Worm (Caenorhabditis elegans): Measurements from ENCODE around the gene clec-54.

Gene clec-54

ce11 chrV:14493665-14494064 lies 17.0 kb downstream of the clec-54 start:
- TF ChIP-seq aha-1 (tag) (peak; percentile 11), unc-62 (GFP tag; optimal IDR thresholded peaks at IDR 0.05 in 1 of 2) (peak in 1 of 2 experiments; percentile 40), unc-62 (tag; optimal IDR thresholded peaks at IDR 0.05) (no peak), skn-1 (tag; optimal IDR thresholded peaks at IDR 0.05) (no peak)

ce11 chrV:14495493-14495892 lies 18.8 kb downstream of the clec-54 start:
- no peak for TF ChIP-seq ctbp-1 (GFP tag; IDR thresholded peaks at IDR 0.05)
- TF ChIP-seq unc-62 (GFP tag; optimal IDR thresholded peaks at IDR 0.05 in 1 of 2), result no peak
- no peak for TF ChIP-seq unc-62 (tag; optimal IDR thresholded peaks at IDR 0.05)
- TF ChIP-seq mxl-2 (GFP tag; conservative IDR thresholded peaks at IDR 0.05), result no peak
- TF ChIP-seq lir-3 (tag; optimal IDR thresholded peaks at IDR 0.05), result no peak
- TF ChIP-seq attf-4 (tag; optimal IDR thresholded peaks at IDR 0.05), result no peak
- no peak for TF ChIP-seq mxl-3 (GFP tag; optimal IDR thresholded peaks at IDR 0.05)
- no peak for TF ChIP-seq dmd-8 (GFP tag; IDR thresholded peaks at IDR 0.05)
- no peak for TF ChIP-seq daf-8 (GFP tag; IDR thresholded peaks at IDR 0.05)
- no peak for TF ChIP-seq spr-3 (GFP tag; optimal IDR thresholded peaks at IDR 0.05)
- no peak for TF ChIP-seq pha-4 (GFP tag; IDR thresholded peaks at IDR 0.05)
- no peak for TF ChIP-seq pha-4 (tag; optimal IDR thresholded peaks at IDR 0.05)
- TF ChIP-seq daf-16 (GFP tag; optimal IDR thresholded peaks at IDR 0.05), result no peak
- TF ChIP-seq daf-16 (tag; optimal IDR thresholded peaks at IDR 0.05), result no peak
- no peak for TF ChIP-seq ceh-28 (tag; optimal IDR thresholded peaks at IDR 0.05)
- TF ChIP-seq nhr-42 (GFP tag; IDR thresholded peaks at IDR 0.05), result no peak
- no peak for TF ChIP-seq lim-7 (GFP tag; IDR thresholded peaks at IDR 0.05)
- no peak for TF ChIP-seq dmd-9 (GFP tag; IDR thresholded peaks at IDR 0.05)
- TF ChIP-seq egl-27 (tag; optimal IDR thresholded peaks at IDR 0.05), result no peak
- TF ChIP-seq ceh-20 (GFP tag; IDR thresholded peaks at IDR 0.05), result no peak
- TF ChIP-seq cey-2 (tag; optimal IDR thresholded peaks at IDR 0.05; ENCODE audit: borderline replicate concordance, insufficient read depth), result no peak
- no peak for TF ChIP-seq lin-13 (GFP tag; optimal IDR thresholded peaks at IDR 0.05)
- no peak for TF ChIP-seq nhr-41 (GFP tag; IDR thresholded peaks at IDR 0.05)

ce11 chrV:14496446-14496845 lies 19.7 kb downstream of the clec-54 start:
- TF ChIP-seq saeg-2 (GFP tag; IDR thresholded peaks at IDR 0.05), result no peak
- TF ChIP-seq unc-62 (GFP tag; optimal IDR thresholded peaks at IDR 0.05 in 1 of 2), result peak in 1 of 2 experiments; percentile 58
- TF ChIP-seq unc-62 (tag; optimal IDR thresholded peaks at IDR 0.05), result no peak

- TF ChIP-seq hlh-11 (tag; optimal IDR thresholded peaks at IDR 0.05) (no peak), nhr-41 (GFP tag; IDR thresholded peaks at IDR 0.05) (no peak), lin-29 (GFP tag; IDR thresholded peaks at IDR 0.05) (no peak), ceh-32 (tag; optimal IDR thresholded peaks at IDR 0.05; ENCODE audit: poor library complexity) (no peak), zip-11 (GFP tag; IDR thresholded peaks at IDR 0.05) (no peak), ceh-44 (GFP tag; IDR thresholded peaks at IDR 0.05) (no peak), mes-2 (tag; optimal IDR thresholded peaks at IDR 0.05; ENCODE audit: poor library complexity, severe bottlenecking) (no peak), nhr-25 (tag; optimal IDR thresholded peaks at IDR 0.05; ENCODE audit: borderline replicate concordance, insufficient read depth) (peak; percentile 4), daf-12 (tag; optimal IDR thresholded peaks at IDR 0.05) (no peak), zfp-2 (tag; optimal IDR thresholded peaks at IDR 0.05) (no peak), lin-15B (tag; optimal IDR thresholded peaks at IDR 0.05) (no peak), zip-2 (tag; optimal IDR thresholded peaks at IDR 0.05) (no peak), T20F7.1 (GFP tag; optimal IDR thresholded peaks at IDR 0.05) (no peak), zfp-3 (GFP tag; conservative IDR thresholded peaks at IDR 0.05) (no peak), nhr-6 (tag; optimal IDR thresholded peaks at IDR 0.05) (peak; percentile 62), F37D6.2 (tag; optimal IDR thresholded peaks at IDR 0.05) (no peak), nhr-10 (tag; optimal IDR thresholded peaks at IDR 0.05) (no peak), unc-62 (GFP tag; optimal IDR thresholded peaks at IDR 0.05 in 1 of 2) (peak in 1 of 2 experiments; percentile 16), unc-62 (tag; optimal IDR thresholded peaks at IDR 0.05) (no peak), sdz-12 (GFP tag; optimal IDR thresholded peaks at IDR 0.05) (no peak), snpc-1.2 (GFP tag; IDR thresholded peaks at IDR 0.05) (no peak), unc-130 (GFP tag; optimal IDR thresholded peaks at IDR 0.05) (no peak), nhr-28 (tag; optimal IDR thresholded peaks at IDR 0.05) (peak; percentile 13), dmd-9 (GFP tag; IDR thresholded peaks at IDR 0.05) (no peak), nhr-48 (tag; optimal IDR thresholded peaks at IDR 0.05) (no peak), ces-1 (GFP tag; optimal IDR thresholded peaks at IDR 0.05) (no peak)
Measured at ce11 chrV:14498204-14498603, 21.5 kb downstream of the clec-54 start.

All from whole organism, L4 larva.